Worm (Caenorhabditis elegans) whole organism, young adult: ENCODE data around the gene lin-3.

Source experiments
- C06A6.2 ChIP-seq: fragments of 200-800 bp; sonication (Bioruptor generic); conservative IDR thresholded peaks from 2 replicates; pipeline ENCODE4 v1.3.6; 2022; ENCODE audit warnings: missing genetic modification characterization, missing compliant biosample characterization
- D2030.7 ChIP-seq: fragments of 200-800 bp; sonication (Bioruptor generic); IDR thresholded peaks from 2 replicates; pipeline ENCODE4 v1.3.6; 2022; ENCODE audit warnings: missing genetic modification reagents, missing genetic modification characterization, missing compliant biosample characterization
- Y79H2A.3 ChIP-seq: fragments of 200-800 bp; sonication (Bioruptor generic); conservative IDR thresholded peaks from 2 replicates; pipeline ENCODE4 v1.3.6; 2022; ENCODE audit warnings: missing genetic modification reagents, missing genetic modification characterization, missing compliant biosample characterization
- Y95B8A.8 ChIP-seq: fragments of 200-800 bp; sonication (Bioruptor generic); IDR thresholded peaks from 2 replicates; pipeline ENCODE4 v1.3.6; 2022; ENCODE audit warnings: missing genetic modification reagents, missing genetic modification characterization, missing compliant biosample characterization
- ZK185.1 ChIP-seq: sonication (generic microtip); optimal IDR thresholded peaks from 2 replicates; lab custom pipeline; 2016; ENCODE audit warnings: mild to moderate bottlenecking, missing genetic modification characterization, missing compliant biosample characterization; ENCODE audit not compliant: poor library complexity, severe bottlenecking
- ama-1 ChIP-seq, 3 experiments: fragments of 150-350 bp in 1 of 3; sonication (generic microtip) in 2 of 3; optimal IDR thresholded peaks; 2 replicates each; lab custom pipeline; 2014 to 2018; ENCODE audit warnings: missing biosample characterization in 2 of 3, missing genetic modification characterization in 2 of 3, missing genetic modification reagents in 2 of 3
- atf-7 ChIP-seq: sonication (generic microtip); optimal IDR thresholded peaks from 2 replicates; lab custom pipeline; 2017; ENCODE audit warnings: mild to moderate bottlenecking, missing genetic modification characterization, missing compliant biosample characterization
- bed-1 ChIP-seq: fragments of 200-800 bp; sonication (Bioruptor generic); IDR thresholded peaks from 2 replicates; pipeline ENCODE4 v1.3.6; 2022; ENCODE audit warnings: missing genetic modification reagents, missing genetic modification characterization, missing compliant biosample characterization
- cebp-1 ChIP-seq, 2 experiments: fragments of 200-800 bp in 1 of 2; sonication (Bioruptor generic) in 1 of 2; sonication (generic microtip) in 1 of 2; IDR thresholded peaks in 1 of 2; optimal IDR thresholded peaks in 1 of 2; 2 replicates each; pipeline versions ENCODE4 v1.3.6 to Lab custom; 2017 to 2022; ENCODE audit warnings: missing compliant biosample characterization in 2 of 2, missing genetic modification characterization in 2 of 2, mild to moderate bottlenecking in 1 of 2, missing genetic modification reagents in 1 of 2, moderate library complexity in 1 of 2
- ceh-27 ChIP-seq: fragments of 200-800 bp; sonication (Bioruptor generic); optimal IDR thresholded peaks from 2 replicates; lab custom pipeline; 2018; ENCODE audit warnings: mild to moderate bottlenecking, missing genetic modification characterization, moderate library complexity, missing compliant biosample characterization
- ceh-58 ChIP-seq: fragments of 200-800 bp; sonication (Bioruptor generic); IDR thresholded peaks from 2 replicates; pipeline ENCODE4 v1.3.6; 2022; ENCODE audit warnings: missing genetic modification characterization, missing compliant biosample characterization
- ceh-91 ChIP-seq: fragments of 200-800 bp; sonication (Bioruptor generic); IDR thresholded peaks from 2 replicates; pipeline ENCODE4 v1.3.6; 2022; ENCODE audit warnings: missing genetic modification reagents, missing genetic modification characterization, missing compliant biosample characterization
- die-1 ChIP-seq: sonication (generic microtip); optimal IDR thresholded peaks from 2 replicates; lab custom pipeline; 2016; ENCODE audit warnings: missing genotype, mild to moderate bottlenecking, missing genetic modification characterization, missing compliant biosample characterization
- efl-1 ChIP-seq: fragments of 150-350 bp; optimal IDR thresholded peaks from 2 replicates; lab custom pipeline; 2014; ENCODE audit warnings: missing biosample characterization, missing genetic modification reagents, missing genetic modification characterization
- egl-44 ChIP-seq: fragments of 200-800 bp; sonication (Bioruptor generic); IDR thresholded peaks from 2 replicates; pipeline ENCODE4 v1.3.6; 2022; ENCODE audit warnings: missing genetic modification reagents, missing genetic modification characterization, missing compliant biosample characterization
- egrh-3 ChIP-seq: fragments of 200-800 bp; sonication (Bioruptor generic); IDR thresholded peaks from 2 replicates; pipeline ENCODE4 v1.3.6; 2022; ENCODE audit warnings: missing genetic modification reagents, missing genetic modification characterization, missing compliant biosample characterization
- him-1 ChIP-seq: sonication (generic microtip); optimal IDR thresholded peaks from 2 replicates; lab custom pipeline; 2016; ENCODE audit warnings: missing genotype, missing genetic modification reagents, missing genetic modification characterization, missing compliant biosample characterization
- let-607 ChIP-seq, 2 experiments: fragments of 200-800 bp in 1 of 2; sonication (Bioruptor generic) in 1 of 2; sonication (generic microtip) in 1 of 2; optimal IDR thresholded peaks; 2 replicates each; lab custom pipeline; 2016 to 2018; ENCODE audit warnings: mild to moderate bottlenecking in 2 of 2, missing compliant biosample characterization in 2 of 2, missing genetic modification characterization in 2 of 2, moderate library complexity in 2 of 2, missing genotype in 1 of 2
- lin-54 ChIP-seq: fragments of 200-800 bp; sonication (Bioruptor generic); optimal IDR thresholded peaks from 2 replicates; lab custom pipeline; 2018; ENCODE audit warnings: mild to moderate bottlenecking, missing genetic modification characterization, missing compliant biosample characterization
- lir-1 ChIP-seq: fragments of 200-800 bp; sonication (Bioruptor generic); conservative IDR thresholded peaks from 2 replicates; pipeline ENCODE4 v1.3.6; 2022; ENCODE audit warnings: missing genetic modification reagents, missing genetic modification characterization, missing compliant biosample characterization
- madf-3 ChIP-seq: fragments of 200-800 bp; sonication (Bioruptor generic); IDR thresholded peaks from 2 replicates; pipeline ENCODE4 v1.3.6; 2022; ENCODE audit warnings: missing genetic modification reagents, missing genetic modification characterization, missing compliant biosample characterization
- mel-28 ChIP-seq: sonication (generic microtip); optimal IDR thresholded peaks from 2 replicates; lab custom pipeline; 2016; ENCODE audit warnings: borderline replicate concordance, mild to moderate bottlenecking, missing genetic modification characterization, missing compliant biosample characterization
- mxl-1 ChIP-seq: sonication (generic microtip); optimal IDR thresholded peaks from 2 replicates; lab custom pipeline; 2016; ENCODE audit warnings: missing genetic modification characterization, missing compliant biosample characterization
- nfyb-1 ChIP-seq: fragments of 200-800 bp; sonication (Bioruptor generic); IDR thresholded peaks from 2 replicates; pipeline ENCODE4 v1.3.6; 2022; ENCODE audit warnings: missing genetic modification reagents, missing genetic modification characterization, missing compliant biosample characterization
- nhr-80 ChIP-seq: sonication (generic microtip); optimal IDR thresholded peaks from 2 replicates; lab custom pipeline; 2016; ENCODE audit warnings: missing genetic modification characterization, missing compliant biosample characterization
- nhr-90 ChIP-seq: sonication (generic microtip); optimal IDR thresholded peaks from 2 replicates; lab custom pipeline; 2016; ENCODE audit warnings: missing genotype, mild to moderate bottlenecking, missing genetic modification characterization, missing compliant biosample characterization
- pbrm-1 ChIP-seq: fragments of 200-800 bp; sonication (Bioruptor generic); IDR thresholded peaks from 2 replicates; pipeline ENCODE4 v1.3.6; 2022; ENCODE audit warnings: missing genetic modification reagents, missing genetic modification characterization, missing compliant biosample characterization
- pha-4 ChIP-seq: fragments of 150-350 bp; sonication (generic microtip); optimal IDR thresholded peaks from 2 replicates; lab custom pipeline; 2014; ENCODE audit warnings: missing biosample characterization, missing genetic modification reagents, missing genetic modification characterization
- rcor-1 ChIP-seq: fragments of 200-800 bp; sonication (Bioruptor generic); IDR thresholded peaks from 2 replicates; pipeline ENCODE4 v1.3.6; 2022; ENCODE audit warnings: missing genetic modification reagents, missing genetic modification characterization, missing compliant biosample characterization
- rec-8 ChIP-seq, 2 experiments: sonication (generic microtip); optimal IDR thresholded peaks; 2 replicates each; lab custom pipeline; 2016; ENCODE audit warnings: mild to moderate bottlenecking in 2 of 2, missing genetic modification characterization in 2 of 2, missing genetic modification reagents in 2 of 2, missing genotype in 2 of 2, missing biosample characterization in 1 of 2, missing compliant biosample characterization in 1 of 2, moderate library complexity in 1 of 2
- snpc-3.4 ChIP-seq: sonication (generic microtip); optimal IDR thresholded peaks from 2 replicates; lab custom pipeline; 2017; ENCODE audit warnings: missing genetic modification characterization, mild to moderate bottlenecking, missing compliant biosample characterization, antibody characterized with exemption, moderate library complexity, missing genotype, missing genetic modification reagents
- somi-1 ChIP-seq: fragments of 200-800 bp; sonication (Bioruptor generic); optimal IDR thresholded peaks from 2 replicates; lab custom pipeline; 2018; ENCODE audit warnings: mild to moderate bottlenecking, missing genetic modification characterization, missing compliant biosample characterization
- tbx-9 ChIP-seq: sonication (generic microtip); optimal IDR thresholded peaks from 2 replicates; lab custom pipeline; 2016; ENCODE audit warnings: borderline replicate concordance, missing genetic modification characterization, inconsistent platforms, missing compliant biosample characterization
- zfh-2 ChIP-seq: fragments of 200-800 bp; sonication (Bioruptor generic); conservative IDR thresholded peaks from 2 replicates; pipeline ENCODE4 v1.3.6; 2022; ENCODE audit warnings: missing genetic modification reagents, missing genetic modification characterization, missing compliant biosample characterization
- zim-3 ChIP-seq: sonication (generic microtip); optimal IDR thresholded peaks from 2 replicates; lab custom pipeline; 2017; ENCODE audit warnings: mild to moderate bottlenecking, missing genetic modification characterization, moderate library complexity, missing compliant biosample characterization
- ztf-26 ChIP-seq: sonication (generic microtip); optimal IDR thresholded peaks from 2 replicates; lab custom pipeline; 2017; ENCODE audit warnings: missing genetic modification characterization, missing compliant biosample characterization

Gene lin-3

DNA sequence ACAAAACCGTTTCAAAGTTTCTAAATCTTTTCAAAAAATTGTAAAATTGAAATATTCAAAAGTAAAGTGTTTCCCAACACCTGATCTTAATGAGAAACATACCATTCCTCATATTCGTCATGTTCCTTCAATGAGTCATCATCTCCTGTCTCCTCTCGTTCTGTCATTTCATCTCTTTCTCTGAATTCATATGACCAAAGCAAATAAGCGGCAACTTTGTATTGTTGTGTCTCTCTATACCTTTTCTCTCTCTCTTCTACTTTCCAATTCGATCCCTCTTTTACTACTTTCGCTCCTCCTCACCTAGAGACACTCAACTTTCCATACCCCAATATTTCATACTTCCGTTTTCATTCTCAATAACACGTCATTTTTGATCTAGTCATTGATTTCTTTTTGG lies 45.9 kb upstream of the lin-3 start:
- TF ChIP-seq D2030.7 (no peak), ztf-26 (tag; lab: Kevin White, UChicago) (no peak), ceh-27 (GFP tag; lab: Kevin White, UChicago) (peak; percentile 54), cebp-1 (GFP tag; IDR thresholded peaks at IDR 0.05; lab: Robert Waterston, UW) (no peak), cebp-1 (tag; optimal IDR thresholded peaks at IDR 0.05; lab: Kevin White, UChicago) (peak; percentile 31)
- TF ChIP-seq, all 124 proteins: peak for 2

- TF ChIP-seq lir-1 (GFP tag; lab: Robert Waterston, UW) (no peak), egl-44 (GFP tag; lab: Robert Waterston, UW) (no peak), egrh-3 (no peak), rcor-1 (no peak), mxl-1 (no peak), rec-8 (tag; optimal IDR thresholded peaks at IDR 0.05; lab: Kevin White, UChicago) (no peak), mel-28 (tag; lab: Kevin White, UChicago) (no peak), ceh-58 (GFP tag; lab: Robert Waterston, UW) (no peak), Y79H2A.3 (no peak), lin-54 (GFP tag; lab: Kevin White, UChicago) (no peak)
Observed at ce11 chrIV:11008996-11009395, 45.1 kb upstream of the lin-3 start, which contains the start of gene F13H10.6. Gene F13H10.6 (plus strand): TSS chrIV:11009296.

ce11 chrIV:11009928-11010327 lies 44.2 kb upstream of the lin-3 start:
- TF ChIP-seq ceh-91 (GFP tag; lab: Robert Waterston, UW) = no peak
- no peak for TF ChIP-seq atf-7 (tag; lab: Kevin White, UChicago)
- no peak for TF ChIP-seq let-607 (tag; optimal IDR thresholded peaks at IDR 0.05; lab: Kevin White, UChicago)
- TF ChIP-seq pbrm-1 = 0 out of 2 replicates have a peak, but pooled peaks have one; percentile 5
- no peak for TF ChIP-seq ama-1 (optimal IDR thresholded peaks at IDR 0.05; lab: Kevin White, UChicago)
- TF ChIP-seq ama-1 (GFP tag; optimal IDR thresholded peaks at IDR 0.05; lab: Kevin White, UChicago) = no peak
- no peak for TF ChIP-seq zim-3 (tag; lab: Kevin White, UChicago)
- no peak for TF ChIP-seq him-1 (tag; lab: Kevin White, UChicago)

- TF ChIP-seq somi-1 (GFP tag; lab: Kevin White, UChicago) (no peak), pha-4 (tag; lab: Kevin White, UChicago) (no peak), tbx-9 (tag; lab: Kevin White, UChicago) (no peak), Y95B8A.8 (no peak), bed-1 (no peak), C06A6.2 (GFP tag; lab: Robert Waterston, UW) (no peak), zfh-2 (no peak), ZK185.1 (tag; lab: Kevin White, UChicago) (no peak), efl-1 (GFP tag; lab: Kevin White, UChicago) (no peak)
Observed at ce11 chrIV:11011920-11012319, 42.2 kb upstream of the lin-3 start, which contains the start of gene ndx-9. Gene ndx-9 (minus strand): TSS chrIV:11012020.

- no peak for TF ChIP-seq nhr-90
- TF ChIP-seq madf-3 (GFP tag; lab: Robert Waterston, UW) = 0 out of 2 replicates have a peak, but pooled peaks have one; percentile 14
- TF ChIP-seq nhr-80 = peak; percentile 88
- no peak for TF ChIP-seq die-1 (tag; lab: Kevin White, UChicago)
- no peak for TF ChIP-seq cebp-1 (GFP tag; IDR thresholded peaks at IDR 0.05; lab: Robert Waterston, UW)
- peak; percentile 50 for TF ChIP-seq cebp-1 (tag; optimal IDR thresholded peaks at IDR 0.05; lab: Kevin White, UChicago)
- peak; percentile 8 for TF ChIP-seq snpc-3.4 (tag; lab: Kevin White, UChicago)
- TF ChIP-seq nfyb-1 = no peak
- TF ChIP-seq, all 124 proteins: peak for 4
Observed at ce11 chrIV:11015881-11016280, 38.2 kb upstream of the lin-3 start, which contains the start of gene F13H10.3. Gene F13H10.3 (minus strand): TSS chrIV:11015953.
